Worm (Caenorhabditis elegans): ENCODE data around the gene Y26E6A.2.

- TF ChIP-seq zip-2 (tag; optimal IDR thresholded peaks at IDR 0.05) (no peak), lin-39 (tag; optimal IDR thresholded peaks at IDR 0.05) (no peak), mes-2 (tag; optimal IDR thresholded peaks at IDR 0.05; ENCODE audit: poor library complexity, severe bottlenecking) (no peak), ama-1 (optimal IDR thresholded peaks at IDR 0.05) (no peak), lin-13 (GFP tag; optimal IDR thresholded peaks at IDR 0.05) (no peak)
Measured at ce11 chrX:13941865-13942264, 27.7 kb upstream of the Y26E6A.2 start.
